Fruit fly (Drosophila melanogaster): ENCODE data around the gene CG10376.
A peak's percentile ranks its signal among the peaks of the same experiment; 100 is the strongest.

The CG10376 gene

dm6 chr2L:18707844-18708238 is 4.9 kb upstream of the CG10376 start:
- no peak for TF ChIP-seq tj (GFP tag; optimal IDR thresholded peaks at IDR 0.05)
- TF ChIP-seq cic (GFP tag; optimal IDR thresholded peaks at IDR 0.05), result peak; percentile 17

- peak; percentile 91 for TF ChIP-seq toe (GFP tag; optimal IDR thresholded peaks at IDR 0.05)
- TF ChIP-seq Mnt (GFP tag; optimal IDR thresholded peaks at IDR 0.05), result peak; percentile 94
- no peak for TF ChIP-seq CG5204 (GFP tag; optimal IDR thresholded peaks at IDR 0.05)
- no peak for TF ChIP-seq cnc (optimal IDR thresholded peaks at IDR 0.05)
- peak; percentile 84 for TF ChIP-seq Clk (GFP tag; optimal IDR thresholded peaks at IDR 0.05)
- peak; percentile 82 for TF ChIP-seq bab1 (GFP tag; optimal IDR thresholded peaks at IDR 0.05)
- peak; percentile 30 for TF ChIP-seq cic (GFP tag; optimal IDR thresholded peaks at IDR 0.05)
- peak; percentile 93 for TF ChIP-seq Crg-1 (GFP tag; optimal IDR thresholded peaks at IDR 0.05)
- TF ChIP-seq CG11617 (GFP tag; optimal IDR thresholded peaks at IDR 0.05), result peak; percentile 88
- TF ChIP-seq CG7101 (tag; optimal IDR thresholded peaks at IDR 0.05), result peak; percentile 94
- peak; percentile 82 for TF ChIP-seq tj (GFP tag; optimal IDR thresholded peaks at IDR 0.05)
- TF ChIP-seq CG33017 (tag; optimal IDR thresholded peaks at IDR 0.05), result peak; percentile 89
- peak; percentile 75 for TF ChIP-seq ovo (GFP tag; optimal IDR thresholded peaks at IDR 0.05)
- no peak for TF ChIP-seq kay (GFP tag; ENCODE audit: borderline replicate concordance)
- peak; percentile 63 for TF ChIP-seq pad (GFP tag; optimal IDR thresholded peaks at IDR 0.05)
- peak; percentile 72 for TF ChIP-seq CG7045 (GFP tag; optimal IDR thresholded peaks at IDR 0.05)
- peak; percentile 94 for TF ChIP-seq CG1620 (GFP tag; optimal IDR thresholded peaks at IDR 0.05)
- TF ChIP-seq CG14711 (tag; optimal IDR thresholded peaks at IDR 0.05), result peak; percentile 71
- TF ChIP-seq Hr96 (GFP tag; optimal IDR thresholded peaks at IDR 0.05), result no peak
- TF ChIP-seq CG12768 (GFP tag; optimal IDR thresholded peaks at IDR 0.05), result peak; percentile 78
Observed at dm6 chr2L:18705617-18706046, 2.7 kb upstream of the CG10376 start, which contains the start of gene Jwa. Gene Jwa, minus strand, starts transcription at chr2L:18705703.

dm6 chr2L:18698559-18699130 is 4.3 kb downstream of the CG10376 start, which contains the start of gene CG10341:
Gene CG10341, plus strand, starts transcription at chr2L:18698714.
- TF ChIP-seq CG14711 (tag; optimal IDR thresholded peaks at IDR 0.05) (no peak), Clk (GFP tag; optimal IDR thresholded peaks at IDR 0.05) (no peak), Crg-1 (GFP tag; optimal IDR thresholded peaks at IDR 0.05) (no peak), CG11617 (GFP tag; optimal IDR thresholded peaks at IDR 0.05) (peak; percentile 39), bab1 (GFP tag; optimal IDR thresholded peaks at IDR 0.05) (peak; percentile 38), cnc (optimal IDR thresholded peaks at IDR 0.05) (no peak), CG33017 (tag; optimal IDR thresholded peaks at IDR 0.05) (no peak), CG7101 (tag; optimal IDR thresholded peaks at IDR 0.05) (no peak), ovo (GFP tag; optimal IDR thresholded peaks at IDR 0.05) (no peak), tj (GFP tag; optimal IDR thresholded peaks at IDR 0.05) (no peak), Hr96 (GFP tag; optimal IDR thresholded peaks at IDR 0.05) (no peak), Mnt (GFP tag; optimal IDR thresholded peaks at IDR 0.05) (peak; percentile 99), kay (GFP tag; ENCODE audit: borderline replicate concordance) (no peak), pad (GFP tag; optimal IDR thresholded peaks at IDR 0.05) (no peak), cic (GFP tag; optimal IDR thresholded peaks at IDR 0.05) (no peak), CG5204 (GFP tag; optimal IDR thresholded peaks at IDR 0.05) (no peak), CG12768 (GFP tag; optimal IDR thresholded peaks at IDR 0.05) (no peak), CG7045 (GFP tag; optimal IDR thresholded peaks at IDR 0.05) (no peak), toe (GFP tag; optimal IDR thresholded peaks at IDR 0.05) (no peak)

DNA sequence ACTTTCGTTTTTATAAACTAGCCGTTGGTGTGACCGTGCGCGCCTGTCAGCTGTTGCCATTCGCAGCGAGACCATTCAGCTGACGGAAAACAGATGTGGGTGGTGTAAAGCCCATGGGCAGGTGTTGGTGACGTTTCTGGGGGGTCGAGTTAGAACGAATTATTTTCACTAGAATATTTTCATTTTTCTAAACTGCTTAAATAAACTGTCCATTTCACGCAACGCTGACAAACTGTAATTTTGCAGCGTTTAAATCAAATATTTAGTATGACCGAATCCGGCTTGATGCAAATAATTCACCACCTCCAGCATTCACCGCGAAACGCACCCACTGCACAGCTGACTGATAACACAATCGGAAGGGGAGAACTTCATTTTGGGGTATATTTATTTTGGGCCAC is 7.5 kb downstream of the CG10376 start, which contains the start of the genes CG10383 and CG10338:
Gene CG10383, minus strand, starts transcription at position 199 of the 401 bp plus-strand sequence.
Gene CG10338, plus strand, starts transcription at position 261 of the 401 bp plus-strand sequence.
- peak; percentile 87 for TF ChIP-seq CG12768 (GFP tag; optimal IDR thresholded peaks at IDR 0.05)
- TF ChIP-seq tj (GFP tag; optimal IDR thresholded peaks at IDR 0.05), result peak; percentile 55
- no peak for TF ChIP-seq cnc (optimal IDR thresholded peaks at IDR 0.05)
- TF ChIP-seq pad (GFP tag; optimal IDR thresholded peaks at IDR 0.05), result peak; percentile 69
- peak; percentile 88 for TF ChIP-seq Crg-1 (GFP tag; optimal IDR thresholded peaks at IDR 0.05)
- peak; percentile 79 for TF ChIP-seq CG33017 (tag; optimal IDR thresholded peaks at IDR 0.05)
- peak; percentile 54 for TF ChIP-seq ovo (GFP tag; optimal IDR thresholded peaks at IDR 0.05)
- TF ChIP-seq toe (GFP tag; optimal IDR thresholded peaks at IDR 0.05), result no peak
- peak; percentile 85 for TF ChIP-seq Mnt (GFP tag; optimal IDR thresholded peaks at IDR 0.05)
- peak; percentile 84 for TF ChIP-seq Hr96 (GFP tag; optimal IDR thresholded peaks at IDR 0.05)
- peak; percentile 64 for TF ChIP-seq cic (GFP tag; optimal IDR thresholded peaks at IDR 0.05)
- TF ChIP-seq bab1 (GFP tag; optimal IDR thresholded peaks at IDR 0.05), result peak; percentile 87
- TF ChIP-seq CG11617 (GFP tag; optimal IDR thresholded peaks at IDR 0.05), result peak; percentile 87
- TF ChIP-seq CG7045 (GFP tag; optimal IDR thresholded peaks at IDR 0.05), result peak; percentile 69
- TF ChIP-seq CG7101 (tag; optimal IDR thresholded peaks at IDR 0.05), result peak; percentile 89
- TF ChIP-seq Clk (GFP tag; optimal IDR thresholded peaks at IDR 0.05), result peak; percentile 65
- peak; percentile 83 for TF ChIP-seq CG14711 (tag; optimal IDR thresholded peaks at IDR 0.05)
- TF ChIP-seq kay (GFP tag; ENCODE audit: borderline replicate concordance), result no peak
- peak; percentile 87 for TF ChIP-seq CG1620 (GFP tag; optimal IDR thresholded peaks at IDR 0.05)
- no peak for TF ChIP-seq CG5204 (GFP tag; optimal IDR thresholded peaks at IDR 0.05)

- TF ChIP-seq CG12768 (GFP tag; optimal IDR thresholded peaks at IDR 0.05) (no peak), CG5204 (GFP tag; optimal IDR thresholded peaks at IDR 0.05) (no peak), kay (GFP tag; ENCODE audit: borderline replicate concordance) (peak; percentile 83), CG14711 (tag; optimal IDR thresholded peaks at IDR 0.05) (peak; percentile 30), tj (GFP tag; optimal IDR thresholded peaks at IDR 0.05) (peak; percentile 11), toe (GFP tag; optimal IDR thresholded peaks at IDR 0.05) (no peak), CG33017 (tag; optimal IDR thresholded peaks at IDR 0.05) (no peak), bab1 (GFP tag; optimal IDR thresholded peaks at IDR 0.05) (no peak), Crg-1 (GFP tag; optimal IDR thresholded peaks at IDR 0.05) (no peak), CG7045 (GFP tag; optimal IDR thresholded peaks at IDR 0.05) (no peak)
Observed at dm6 chr2L:18694724-18695105, 8.2 kb downstream of the CG10376 start.

All from whole organism, adult.